Worm (Caenorhabditis elegans) whole organism, L1 larva: ENCODE data around the gene trm-2A.

Source experiments
- efl-3 ChIP-seq: fragments of 200-800 bp; sonication (Bioruptor generic); optimal IDR thresholded peaks from 2 replicates; lab custom pipeline; 2018; ENCODE audit warnings: mild to moderate bottlenecking, missing genetic modification characterization, missing compliant biosample characterization
- lin-15B ChIP-seq: fragments of 150-350 bp; sonication (generic microtip); optimal IDR thresholded peaks from 3 replicates; lab custom pipeline; 2014; ENCODE audit warnings: missing biosample characterization, missing genetic modification characterization
- mdl-1 ChIP-seq, 2 experiments: fragments of 150-350 bp; optimal IDR thresholded peaks; 2 replicates each; lab custom pipeline; 2014 to 2017; ENCODE audit warnings: missing biosample characterization in 2 of 2, missing genetic modification characterization in 2 of 2, inconsistent platforms in 1 of 2
- snpc-4 ChIP-seq: fragments of 150-350 bp; optimal IDR thresholded peaks from 2 replicates; lab custom pipeline; 2014; ENCODE audit warnings: missing biosample characterization, missing genetic modification characterization
- ztf-11 ChIP-seq, 2 experiments: sonication (generic microtip); optimal IDR thresholded peaks; 2 replicates each; lab custom pipeline; 2016 to 2017; ENCODE audit warnings: missing genetic modification characterization in 2 of 2, missing biosample characterization in 1 of 2, missing compliant biosample characterization in 1 of 2

ce11 chrV:910588-910987 is 5.8 kb downstream of the trm-2A start:
- TF ChIP-seq ztf-11 (tag; optimal IDR thresholded peaks at IDR 0.05; lab: Kevin White, UChicago) (no peak), snpc-4 (tag; lab: Kevin White, UChicago) (no peak), efl-3 (GFP tag; lab: Kevin White, UChicago) (no peak), lin-15B (no peak), mdl-1 (tag; optimal IDR thresholded peaks at IDR 0.05; lab: Kevin White, UChicago) (no peak)
